Worm (Caenorhabditis elegans) whole organism, young adult: ENCODE results near the gene F18E9.7.

Source experiments
- F39B2.1 ChIP-seq: fragments of 200-800 bp; sonication (Bioruptor generic); IDR thresholded peaks from 2 replicates; pipeline ENCODE4 v1.3.6; 2022; ENCODE audit warnings: missing genetic modification reagents, missing genetic modification characterization, missing compliant biosample characterization
- snpc-4 ChIP-seq, 5 experiments: fragments of 150-350 bp in 1 of 5; sonication (generic microtip) in 4 of 5; optimal IDR thresholded peaks; 2 replicates each; lab custom pipeline; 2014 to 2018; ENCODE audit warnings: missing genetic modification characterization in 5 of 5, missing biosample characterization in 3 of 5, antibody characterized with exemption in 2 of 5, mild to moderate bottlenecking in 2 of 5, missing compliant biosample characterization in 2 of 5, missing genotype in 2 of 5, moderate library complexity in 2 of 5, missing genetic modification reagents in 1 of 5

- no peak for TF ChIP-seq snpc-4 (GFP tag; optimal IDR thresholded peaks at IDR 0.05; lab: Kevin White, UChicago)
- TF ChIP-seq snpc-4 (tag; optimal IDR thresholded peaks at IDR 0.05; lab: Kevin White, UChicago) = no peak
- no peak for TF ChIP-seq F39B2.1 (GFP tag; lab: Robert Waterston, UW)
These were observed 16.1 kb downstream of the F18E9.7 start, which contains the start of gene F18E9.8 for ce11 chrX:8581447-8581846.
